Worm (Caenorhabditis elegans) whole organism, L3 larva: Measurements from ENCODE around the gene nspe-6.

ENCODE experiments used
- aly-2 ChIP-seq: fragments of 150-350 bp; optimal IDR thresholded peaks from 2 replicates; lab custom pipeline; 2014; ENCODE audit warnings: missing biosample characterization, missing genetic modification characterization
- nfya-1 ChIP-seq: sonication (generic microtip); optimal IDR thresholded peaks from 2 replicates; lab custom pipeline; 2017; ENCODE audit warnings: missing genetic modification characterization, mild to moderate bottlenecking, missing compliant biosample characterization, antibody characterized with exemption, moderate library complexity; ENCODE audit not compliant: insufficient read depth
- pqm-1 ChIP-seq: fragments of 150-350 bp; optimal IDR thresholded peaks from 2 replicates; lab custom pipeline; 2017; ENCODE audit warnings: missing biosample characterization, missing genetic modification characterization, inconsistent platforms
- snpc-4 ChIP-seq: fragments of 150-350 bp; optimal IDR thresholded peaks from 2 replicates; lab custom pipeline; 2014; ENCODE audit warnings: missing biosample characterization, missing genetic modification characterization
- unc-39 ChIP-seq: sonication (generic microtip); optimal IDR thresholded peaks from 4 replicates; lab custom pipeline; 2017; ENCODE audit warnings: missing biosample characterization, missing genetic modification characterization
- unc-62 ChIP-seq: fragments of 150-350 bp; sonication (generic microtip); optimal IDR thresholded peaks from 4 replicates; lab custom pipeline; 2014; ENCODE audit warnings: missing biosample characterization, missing genetic modification reagents, missing genetic modification characterization

- no peak for TF ChIP-seq snpc-4 (tag; lab: Kevin White, UChicago)
- no peak for TF ChIP-seq unc-62 (GFP tag; lab: Kevin White, UChicago)
- TF ChIP-seq nfya-1 (tag; lab: Kevin White, UChicago): no peak
- no peak for TF ChIP-seq unc-39 (tag; lab: Kevin White, UChicago)
- no peak for TF ChIP-seq pqm-1
- TF ChIP-seq aly-2: no peak
Observed at ce11 chrII:12640370-12640769, 24.4 kb upstream of the nspe-6 start, which contains the start of gene nhr-235.
